Fruit fly (Drosophila melanogaster) whole organism, adult: ENCODE results near the gene chic.

ENCODE experiments used
- CG11617 ChIP-seq: fragments of 200-800 bp; sonication (Bioruptor generic); optimal IDR thresholded peaks from 2 replicates; lab custom pipeline; 2017; ENCODE audit warnings: mild to moderate bottlenecking, missing biosample characterization, missing genetic modification reagents, missing genetic modification characterization
- CG12768 ChIP-seq: fragments of 200-800 bp; sonication (Bioruptor generic); optimal IDR thresholded peaks from 2 replicates; lab custom pipeline; 2017; ENCODE audit warnings: missing biosample characterization, missing genetic modification characterization, mild to moderate bottlenecking, moderate library complexity, missing genetic modification reagents
- CG14711 ChIP-seq: fragments of 200-800 bp; sonication (Bioruptor generic); optimal IDR thresholded peaks from 2 replicates; lab custom pipeline; 2018; ENCODE audit warnings: missing biosample characterization, mild to moderate bottlenecking, missing genetic modification characterization, moderate library complexity
- CG1620 ChIP-seq: fragments of 200-800 bp; sonication (Bioruptor generic); optimal IDR thresholded peaks from 2 replicates; lab custom pipeline; 2016; ENCODE audit warnings: missing biosample characterization, missing genetic modification characterization
- CG33017 ChIP-seq: fragments of 200-800 bp; sonication (Bioruptor generic); optimal IDR thresholded peaks from 2 replicates; lab custom pipeline; 2018; ENCODE audit warnings: missing biosample characterization, mild to moderate bottlenecking, missing genetic modification characterization, moderate library complexity
- CG5204 ChIP-seq: fragments of 200-800 bp; sonication (Bioruptor generic); optimal IDR thresholded peaks from 2 replicates; lab custom pipeline; 2016; ENCODE audit warnings: missing biosample characterization, missing genetic modification characterization
- CG7045 ChIP-seq: fragments of 200-800 bp; sonication (Bioruptor generic); optimal IDR thresholded peaks from 2 replicates; lab custom pipeline; 2017; ENCODE audit warnings: missing biosample characterization, mild to moderate bottlenecking, missing genetic modification characterization
- CG7101 ChIP-seq: fragments of 200-800 bp; sonication (Bioruptor generic); optimal IDR thresholded peaks from 2 replicates; lab custom pipeline; 2018; ENCODE audit warnings: missing biosample characterization, mild to moderate bottlenecking, missing genetic modification characterization, moderate library complexity
- Clk ChIP-seq: fragments of 200-800 bp; sonication (Bioruptor generic); optimal IDR thresholded peaks from 2 replicates; lab custom pipeline; 2017; ENCODE audit warnings: missing biosample characterization, missing genetic modification characterization
- Crg-1 ChIP-seq: fragments of 200-800 bp; sonication (Bioruptor generic); optimal IDR thresholded peaks from 2 replicates; lab custom pipeline; 2016; ENCODE audit warnings: missing biosample characterization, missing genetic modification characterization
- Hr96 ChIP-seq: fragments of 200-800 bp; sonication (Bioruptor generic); optimal IDR thresholded peaks from 2 replicates; lab custom pipeline; 2016; ENCODE audit warnings: missing biosample characterization, missing genetic modification characterization
- Mnt ChIP-seq: fragments of 200-800 bp; sonication (Bioruptor generic); optimal IDR thresholded peaks from 2 replicates; lab custom pipeline; 2016; ENCODE audit warnings: missing biosample characterization, mild to moderate bottlenecking, missing genetic modification characterization
- bab1 ChIP-seq: fragments of 200-800 bp; sonication (Bioruptor generic); optimal IDR thresholded peaks from 3 replicates; lab custom pipeline; 2019; ENCODE audit warnings: missing biosample characterization, mild to moderate bottlenecking, missing genetic modification characterization, moderate library complexity
- cic ChIP-seq: fragments of 200-800 bp; sonication (Bioruptor generic); optimal IDR thresholded peaks from 2 replicates; lab custom pipeline; 2017; ENCODE audit warnings: missing biosample characterization, mild to moderate bottlenecking, missing genetic modification characterization, moderate library complexity
- cnc ChIP-seq, 2 experiments: fragments of >200 bp; optimal IDR thresholded peaks; 2 replicates each; lab custom pipeline; 2017
- kay ChIP-seq: fragments of 200-800 bp; sonication (Bioruptor generic); peaks from one replicate; lab custom pipeline; 2016; ENCODE audit warnings: missing biosample characterization, missing genetic modification characterization, borderline replicate concordance
- ovo ChIP-seq: fragments of 200-800 bp; sonication (Bioruptor generic); optimal IDR thresholded peaks from 2 replicates; lab custom pipeline; 2016; ENCODE audit warnings: missing biosample characterization, missing genetic modification characterization
- pad ChIP-seq: fragments of 200-800 bp; sonication (Bioruptor generic); optimal IDR thresholded peaks from 3 replicates; lab custom pipeline; 2017; ENCODE audit warnings: missing biosample characterization, missing genetic modification characterization, mild to moderate bottlenecking, moderate library complexity, missing genetic modification reagents
- tj ChIP-seq: fragments of 200-800 bp; sonication (Bioruptor generic); optimal IDR thresholded peaks from 3 replicates; lab custom pipeline; 2017; ENCODE audit warnings: missing biosample characterization, mild to moderate bottlenecking, missing genetic modification characterization, moderate library complexity
- toe ChIP-seq: fragments of 200-800 bp; sonication (Bioruptor generic); optimal IDR thresholded peaks from 2 replicates; lab custom pipeline; 2016; ENCODE audit warnings: missing biosample characterization, missing genetic modification characterization

Gene chic

DNA sequence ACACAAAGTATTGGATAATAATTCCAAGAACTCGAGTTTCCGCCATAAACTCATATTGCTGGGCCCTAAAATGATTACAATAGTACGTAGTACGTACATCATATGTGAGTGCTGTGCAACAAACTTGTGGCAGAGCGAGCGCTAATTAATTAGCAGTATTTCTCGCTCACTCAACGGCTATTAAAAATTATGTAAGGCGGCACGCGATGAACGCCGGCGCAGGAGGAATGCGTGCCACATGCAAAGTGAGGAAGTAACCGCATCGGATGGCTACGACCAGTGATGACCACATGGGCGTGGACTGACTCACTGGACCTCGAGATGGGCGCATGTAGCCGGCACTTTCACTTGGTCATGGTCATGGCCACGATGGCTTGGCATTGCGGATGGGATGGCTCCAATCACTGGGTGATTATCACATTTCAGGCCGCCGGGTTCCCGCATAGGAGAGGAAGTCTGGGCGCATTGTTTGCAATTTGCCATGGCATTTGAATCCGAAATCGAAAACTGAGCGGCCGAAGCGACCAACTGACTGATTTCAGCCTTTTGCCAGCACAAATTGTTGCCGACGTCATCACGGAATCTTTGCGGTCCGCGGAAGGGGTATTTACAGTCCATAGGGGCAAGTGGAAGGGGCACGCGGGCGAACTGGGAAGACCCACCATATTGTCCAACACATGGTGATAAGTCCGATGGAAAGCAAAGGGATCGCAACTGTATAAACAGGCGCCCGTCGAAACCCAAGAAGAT is 19.5 kb downstream of the chic start:
- TF ChIP-seq tj (GFP tag; lab: Kevin White, UChicago) = peak; percentile 93
- no peak for TF ChIP-seq Hr96 (GFP tag; lab: Kevin White, UChicago)
- TF ChIP-seq Crg-1 (GFP tag; lab: Kevin White, UChicago) = peak; percentile 0
- no peak for TF ChIP-seq cnc (optimal IDR thresholded peaks at IDR 0.05; lab: Kevin White, UChicago)
- no peak for TF ChIP-seq CG14711 (tag; lab: Kevin White, UChicago)
- TF ChIP-seq bab1 (GFP tag; lab: Kevin White, UChicago) = no peak

DNA sequence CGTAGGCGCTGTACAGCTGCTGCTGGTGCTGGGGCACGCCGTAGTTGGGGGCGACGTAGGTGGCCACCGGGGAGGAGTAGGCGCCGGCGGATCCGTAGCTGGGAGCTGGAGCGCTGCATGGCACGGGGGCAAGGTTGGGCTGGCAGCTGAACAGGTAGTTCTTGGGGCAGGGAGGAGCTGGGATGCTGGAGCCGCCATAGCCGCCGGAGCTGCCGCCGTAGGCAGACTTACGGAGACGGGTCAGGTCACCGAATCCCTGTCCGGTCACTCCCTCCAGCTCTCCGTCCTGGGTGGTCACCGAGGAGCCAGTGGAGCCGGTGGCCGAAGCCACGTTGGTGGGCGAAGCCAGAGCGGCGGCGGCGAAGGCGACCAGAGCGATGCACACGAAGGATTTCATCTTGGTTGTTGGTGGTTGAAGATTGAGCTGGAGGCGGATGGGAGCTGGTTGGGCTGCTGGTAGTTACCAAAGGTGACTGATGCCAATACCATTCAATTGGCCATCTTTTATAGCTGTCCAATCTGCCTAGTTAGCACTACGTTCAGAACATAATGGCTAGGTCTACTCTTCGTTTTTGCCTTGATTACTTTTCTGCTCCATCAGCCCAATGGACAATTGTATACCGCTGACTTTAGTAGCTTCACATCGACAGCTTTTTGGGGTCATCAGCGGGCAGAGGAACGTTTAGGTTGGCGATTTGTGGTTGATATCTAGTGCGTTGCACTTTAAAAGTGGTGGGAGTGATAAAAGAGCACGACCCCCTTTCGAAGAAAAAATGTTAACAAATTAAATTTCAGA is 20.8 kb downstream of the chic start, which contains the start of gene Vm26Aa:
Gene Vm26Aa, minus strand, starts transcription at position 478 of the 796 bp plus-strand sequence.
- no peak for TF ChIP-seq CG14711 (tag; lab: Kevin White, UChicago)
- no peak for TF ChIP-seq cic (GFP tag; lab: Kevin White, UChicago)
- TF ChIP-seq Hr96 (GFP tag; lab: Kevin White, UChicago) = no peak
- TF ChIP-seq tj (GFP tag; lab: Kevin White, UChicago) = peak; percentile 98
- TF ChIP-seq Clk (GFP tag; lab: Kevin White, UChicago) = no peak

DNA sequence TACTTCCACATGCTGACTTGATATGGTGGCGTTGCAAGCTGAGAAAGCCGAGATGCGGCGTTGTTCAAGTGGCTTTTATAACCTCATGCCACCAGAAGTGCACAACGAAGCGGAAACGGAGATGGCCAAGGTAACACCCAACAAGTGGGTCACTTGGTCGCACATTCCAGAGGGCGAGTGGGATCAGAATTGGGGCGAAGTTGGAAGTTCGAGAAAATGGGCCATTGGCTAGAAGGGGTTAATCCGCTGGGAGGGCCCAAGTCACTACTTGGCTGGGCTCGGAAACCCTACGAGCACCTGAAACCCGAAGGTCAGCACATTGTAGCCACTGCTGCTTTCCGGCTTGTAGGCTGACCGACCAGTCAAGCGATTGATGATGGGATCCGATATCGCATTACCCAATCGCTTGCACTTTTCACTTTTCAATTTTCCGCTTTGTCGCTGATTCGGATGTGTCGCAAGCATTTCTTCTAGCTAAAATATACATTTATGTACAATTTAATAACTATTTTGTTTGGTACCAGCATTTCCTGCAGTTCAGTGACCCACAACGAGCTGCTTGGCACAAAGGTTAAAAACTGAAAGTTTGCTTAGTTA is 22.1 kb downstream of the chic start, which contains the start of gene Vm26Ac:
Gene Vm26Ac, minus strand, starts transcription at position 51 of the 597 bp plus-strand sequence.
- TF ChIP-seq Mnt (GFP tag; lab: Kevin White, UChicago) (no peak), CG14711 (tag; lab: Kevin White, UChicago) (no peak), bab1 (GFP tag; lab: Kevin White, UChicago) (no peak), tj (GFP tag; lab: Kevin White, UChicago) (peak; percentile 97), toe (GFP tag; lab: Kevin White, UChicago) (no peak)

DNA sequence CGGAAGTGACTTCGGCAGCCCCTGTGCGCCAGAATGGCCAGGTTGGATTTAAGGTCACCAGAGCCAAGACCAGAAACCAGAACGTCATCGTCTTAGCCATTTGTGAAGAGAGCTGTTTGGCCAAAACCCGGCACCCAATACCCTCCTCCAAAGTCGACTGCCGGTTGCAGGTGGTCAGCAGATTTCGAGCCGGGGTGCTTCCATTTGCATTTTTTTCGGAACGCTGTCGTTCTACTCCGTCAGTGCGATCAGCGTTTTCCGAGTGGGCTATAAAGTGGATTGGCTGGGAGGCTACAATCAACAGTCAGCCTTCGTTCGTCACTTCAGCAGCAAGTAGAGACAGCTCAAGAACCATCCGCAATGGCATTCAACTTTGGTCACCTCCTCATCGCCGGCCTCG is 24.1 kb downstream of the chic start, which contains the start of the genes CG13998 and Vm26Ab:
Gene CG13998, minus strand, starts transcription at position 114 of the 400 bp plus-strand sequence.
Gene Vm26Ab, plus strand, starts transcription at position 299 of the 400 bp plus-strand sequence.
- TF ChIP-seq tj (GFP tag; lab: Kevin White, UChicago) (peak; percentile 99), bab1 (GFP tag; lab: Kevin White, UChicago) (no peak)

DNA sequence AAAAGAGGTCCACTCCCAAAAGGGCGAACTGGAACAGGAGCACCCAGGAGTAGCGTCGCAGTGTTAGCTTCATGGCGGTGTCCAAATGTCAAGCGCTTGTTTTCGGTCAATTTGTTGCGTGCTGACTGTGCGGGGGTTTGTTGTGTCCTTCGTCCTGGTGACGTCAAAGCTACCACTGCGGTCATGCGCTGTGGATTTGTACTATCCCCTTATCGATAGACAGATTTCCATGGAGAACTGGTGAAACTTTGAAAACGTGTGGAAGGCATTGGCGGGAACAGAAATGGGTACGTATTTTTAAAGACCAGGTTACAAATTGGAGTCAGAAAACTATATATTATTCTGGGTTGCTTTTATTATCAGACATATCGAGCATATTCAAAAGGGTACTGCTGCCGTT is 24.7 kb downstream of the chic start, which contains the start of gene CG13999:
Gene CG13999, minus strand, starts transcription at position 314 of the 400 bp plus-strand sequence.
- no peak for TF ChIP-seq pad (GFP tag; lab: Kevin White, UChicago)
- TF ChIP-seq Clk (GFP tag; lab: Kevin White, UChicago) = no peak
- no peak for TF ChIP-seq CG5204
- no peak for TF ChIP-seq CG11617 (GFP tag; lab: Kevin White, UChicago)
- no peak for TF ChIP-seq Crg-1 (GFP tag; lab: Kevin White, UChicago)
- no peak for TF ChIP-seq ovo
- no peak for TF ChIP-seq Hr96 (GFP tag; lab: Kevin White, UChicago)
- no peak for TF ChIP-seq CG7101 (tag; lab: Kevin White, UChicago)
- TF ChIP-seq CG12768 (GFP tag; lab: Kevin White, UChicago) = no peak
- no peak for TF ChIP-seq bab1 (GFP tag; lab: Kevin White, UChicago)
- TF ChIP-seq cnc (optimal IDR thresholded peaks at IDR 0.05; lab: Kevin White, UChicago) = no peak
- no peak for TF ChIP-seq CG7045 (GFP tag; lab: Kevin White, UChicago)
- no peak for TF ChIP-seq CG33017
- no peak for TF ChIP-seq tj (GFP tag; lab: Kevin White, UChicago)
- no peak for TF ChIP-seq kay (GFP tag; lab: Kevin White, UChicago)

DNA sequence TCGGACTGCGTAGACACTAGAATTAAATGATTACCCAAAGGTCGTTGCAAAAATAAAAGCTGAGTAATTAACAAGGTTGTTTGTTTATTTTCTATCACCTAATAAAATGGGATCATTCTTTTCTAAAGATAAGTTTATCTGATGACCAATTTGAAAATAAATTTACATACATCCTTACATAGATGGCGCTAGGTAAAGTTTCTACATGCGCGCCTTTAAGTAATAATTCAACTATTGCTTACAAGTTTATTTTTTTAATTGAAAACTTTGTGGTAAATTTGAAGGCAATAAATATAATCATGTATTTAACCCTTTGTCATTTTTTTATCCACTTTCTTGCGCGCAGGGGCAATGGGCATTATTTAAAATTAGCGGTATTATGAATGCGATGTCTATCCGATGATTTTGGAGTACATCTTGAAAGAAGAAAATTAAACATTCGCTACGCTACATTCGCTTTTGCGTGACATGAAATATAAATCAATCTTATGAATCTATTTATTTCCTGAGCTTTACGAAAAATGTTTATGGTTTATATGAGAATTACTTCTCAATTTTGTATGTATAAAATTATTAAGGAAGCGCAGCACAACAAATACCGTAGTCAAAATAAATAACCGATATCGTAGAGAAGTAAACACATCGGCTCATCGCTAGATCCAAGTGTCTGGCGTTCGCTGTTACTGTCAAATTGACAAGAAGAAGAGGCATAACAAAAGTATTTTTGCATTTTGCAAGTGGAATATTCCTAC is 31.9 kb downstream of the chic start, which contains the start of gene CG9044:
Gene CG9044, plus strand, starts transcription at position 676 of the 752 bp plus-strand sequence.
- no peak for TF ChIP-seq kay (GFP tag; lab: Kevin White, UChicago)
- no peak for TF ChIP-seq toe (GFP tag; lab: Kevin White, UChicago)
- peak; percentile 51 for TF ChIP-seq CG14711 (tag; lab: Kevin White, UChicago)
- TF ChIP-seq ovo = peak; percentile 32
- TF ChIP-seq CG12768 (GFP tag; lab: Kevin White, UChicago) = no peak
- TF ChIP-seq CG7045 (GFP tag; lab: Kevin White, UChicago) = peak; percentile 43
- peak; percentile 11 for TF ChIP-seq Clk (GFP tag; lab: Kevin White, UChicago)
- no peak for TF ChIP-seq CG33017
- TF ChIP-seq CG5204 = peak; percentile 72
- peak; percentile 78 for TF ChIP-seq CG1620
- peak; percentile 72 for TF ChIP-seq bab1 (GFP tag; lab: Kevin White, UChicago)
- peak; percentile 71 for TF ChIP-seq pad (GFP tag; lab: Kevin White, UChicago)
- TF ChIP-seq Hr96 (GFP tag; lab: Kevin White, UChicago) = no peak
- TF ChIP-seq cic (GFP tag; lab: Kevin White, UChicago) = peak; percentile 34
- peak; percentile 54 for TF ChIP-seq CG7101 (tag; lab: Kevin White, UChicago)
- peak; percentile 62 for TF ChIP-seq tj (GFP tag; lab: Kevin White, UChicago)
- TF ChIP-seq CG11617 (GFP tag; lab: Kevin White, UChicago) = peak; percentile 70
- TF ChIP-seq Mnt (GFP tag; lab: Kevin White, UChicago) = peak; percentile 51
- peak; percentile 34 for TF ChIP-seq Crg-1 (GFP tag; lab: Kevin White, UChicago)
- TF ChIP-seq cnc (optimal IDR thresholded peaks at IDR 0.05; lab: Kevin White, UChicago) = no peak
